Fruit fly (Drosophila melanogaster) whole organism, prepupa: ENCODE results near the gene Tm1.

Source experiments
- CG10631 ChIP-seq: fragments of 200-800 bp; sonication (Bioruptor generic); optimal IDR thresholded peaks from 2 replicates; lab custom pipeline; 2016; ENCODE audit warnings: missing biosample characterization, missing genetic modification characterization
- CG10669 ChIP-seq: fragments of 200-800 bp; sonication (Bioruptor generic); optimal IDR thresholded peaks from 3 replicates; lab custom pipeline; 2018; ENCODE audit warnings: missing biosample characterization, mild to moderate bottlenecking, missing genetic modification characterization, moderate library complexity
- CG11294 ChIP-seq: fragments of 200-800 bp; sonication (Bioruptor generic); IDR thresholded peaks from 2 replicates; pipeline ENCODE4 v1.3.6; 2022; ENCODE audit warnings: missing biosample characterization, missing genetic modification characterization
- CG11762 ChIP-seq: fragments of 200-800 bp; sonication (Bioruptor generic); optimal IDR thresholded peaks from 3 replicates; lab custom pipeline; 2016; ENCODE audit warnings: missing biosample characterization, missing genetic modification characterization; ENCODE audit not compliant: insufficient read depth
- CG11902 ChIP-seq: fragments of 200-800 bp; sonication (Bioruptor generic); optimal IDR thresholded peaks from 3 replicates; lab custom pipeline; 2016; ENCODE audit warnings: missing biosample characterization, missing genetic modification characterization
- CG1621 ChIP-seq: fragments of 200-800 bp; sonication (Bioruptor generic); optimal IDR thresholded peaks from 3 replicates; lab custom pipeline; 2018; ENCODE audit warnings: missing biosample characterization, mild to moderate bottlenecking, missing genetic modification characterization
- CG16779 ChIP-seq: fragments of 200-800 bp; sonication (Bioruptor generic); optimal IDR thresholded peaks from 3 replicates; lab custom pipeline; 2017; ENCODE audit warnings: missing biosample characterization, mild to moderate bottlenecking, missing genetic modification characterization
- CG3032 ChIP-seq: fragments of 200-800 bp; optimal IDR thresholded peaks from 2 replicates; lab custom pipeline; 2019; ENCODE audit warnings: missing biosample characterization, mild to moderate bottlenecking, missing genetic modification characterization, moderate library complexity
- CG31627 ChIP-seq: fragments of 200-800 bp; sonication (Bioruptor generic); optimal IDR thresholded peaks from 3 replicates; lab custom pipeline; 2016; ENCODE audit warnings: missing biosample characterization, missing genetic modification characterization
- CG32006 ChIP-seq: fragments of 200-800 bp; sonication (Bioruptor generic); optimal IDR thresholded peaks from 3 replicates; lab custom pipeline; 2017; ENCODE audit warnings: missing biosample characterization, mild to moderate bottlenecking, missing genetic modification characterization
- CG34406 ChIP-seq: fragments of 200-800 bp; sonication (Bioruptor generic); optimal IDR thresholded peaks from 3 replicates; lab custom pipeline; 2016; ENCODE audit warnings: missing biosample characterization, missing genetic modification characterization
- CG3919 ChIP-seq: fragments of 200-800 bp; sonication (Bioruptor generic); optimal IDR thresholded peaks from 3 replicates; lab custom pipeline; 2016; ENCODE audit warnings: missing biosample characterization, missing genetic modification characterization
- CG4318 ChIP-seq: fragments of 200-800 bp; sonication (Bioruptor generic); optimal IDR thresholded peaks from 3 replicates; lab custom pipeline; 2017; ENCODE audit warnings: missing biosample characterization, mild to moderate bottlenecking, missing genetic modification characterization
- CG6163 ChIP-seq: fragments of 200-800 bp; sonication (Bioruptor generic); IDR thresholded peaks from 3 replicates; pipeline ENCODE4 v1.3.6; 2022; ENCODE audit warnings: missing biosample characterization, missing genetic modification characterization
- CG6276 ChIP-seq: fragments of 200-800 bp; sonication (Bioruptor generic); optimal IDR thresholded peaks from 2 replicates; lab custom pipeline; 2017; ENCODE audit warnings: missing biosample characterization, mild to moderate bottlenecking, missing genetic modification characterization
- CG6792 ChIP-seq: fragments of 200-800 bp; sonication (Bioruptor generic); optimal IDR thresholded peaks from 3 replicates; lab custom pipeline; 2016; ENCODE audit warnings: missing biosample characterization, missing genetic modification characterization
- CG6808 ChIP-seq: fragments of 200-800 bp; sonication (Bioruptor generic); optimal IDR thresholded peaks from 3 replicates; lab custom pipeline; 2017; ENCODE audit warnings: missing biosample characterization, missing genetic modification characterization, mild to moderate bottlenecking, moderate library complexity, missing genetic modification reagents
- CG6854 ChIP-seq: fragments of 200-800 bp; sonication (Bioruptor generic); optimal IDR thresholded peaks from 2 replicates; lab custom pipeline; 2017; ENCODE audit warnings: missing biosample characterization, mild to moderate bottlenecking, missing genetic modification characterization
- CG7368 ChIP-seq: fragments of 200-800 bp; sonication (Bioruptor generic); optimal IDR thresholded peaks from 3 replicates; lab custom pipeline; 2016; ENCODE audit warnings: missing biosample characterization, missing genetic modification characterization
- CG8319 ChIP-seq: fragments of 200-800 bp; sonication (Bioruptor generic); optimal IDR thresholded peaks from 3 replicates; lab custom pipeline; 2016; ENCODE audit warnings: missing biosample characterization, missing genetic modification characterization
- CG8632 ChIP-seq: fragments of 200-800 bp; sonication (Bioruptor generic); optimal IDR thresholded peaks from 3 replicates; lab custom pipeline; 2016; ENCODE audit warnings: missing biosample characterization, missing genetic modification characterization
- Eip75B ChIP-seq: fragments of 200-800 bp; sonication (Bioruptor generic); optimal IDR thresholded peaks from 3 replicates; lab custom pipeline; 2016; ENCODE audit warnings: missing biosample characterization, missing genetic modification characterization
- Eip93F ChIP-seq: fragments of 200-800 bp; sonication (Bioruptor generic); optimal IDR thresholded peaks from 2 replicates; lab custom pipeline; 2016; ENCODE audit warnings: missing biosample characterization, mild to moderate bottlenecking, missing genetic modification characterization
- Ets21C ChIP-seq: fragments of 200-800 bp; sonication (Bioruptor generic); optimal IDR thresholded peaks from 3 replicates; lab custom pipeline; 2016; ENCODE audit warnings: missing biosample characterization, missing genetic modification characterization
- Ets96B ChIP-seq: fragments of 200-800 bp; optimal IDR thresholded peaks from 2 replicates; lab custom pipeline; 2019; ENCODE audit warnings: missing biosample characterization, mild to moderate bottlenecking, missing genetic modification characterization, moderate library complexity
- Gug ChIP-seq: fragments of 200-800 bp; sonication (Bioruptor generic); IDR thresholded peaks from 2 replicates; pipeline ENCODE4 v1.3.6; 2022; ENCODE audit warnings: missing biosample characterization, missing genetic modification characterization
- Hr4 ChIP-seq: fragments of 200-800 bp; sonication (Bioruptor generic); optimal IDR thresholded peaks from 3 replicates; lab custom pipeline; 2016; ENCODE audit warnings: missing biosample characterization, missing genetic modification characterization
- Lpt ChIP-seq: fragments of 200-800 bp; sonication (Bioruptor generic); optimal IDR thresholded peaks from 3 replicates; lab custom pipeline; 2016; ENCODE audit warnings: missing biosample characterization, missing genetic modification characterization
- Met ChIP-seq: fragments of 200-800 bp; sonication (Bioruptor generic); optimal IDR thresholded peaks from 3 replicates; lab custom pipeline; 2016; ENCODE audit warnings: missing biosample characterization, missing genetic modification characterization
- Smox ChIP-seq: fragments of 200-800 bp; sonication (Bioruptor generic); optimal IDR thresholded peaks from 3 replicates; lab custom pipeline; 2016; ENCODE audit warnings: missing biosample characterization, missing genetic modification characterization
- Sox14 ChIP-seq: fragments of 200-800 bp; sonication (Bioruptor generic); optimal IDR thresholded peaks from 3 replicates; lab custom pipeline; 2016; ENCODE audit warnings: missing biosample characterization, missing genetic modification characterization
- cyc ChIP-seq: fragments of 200-800 bp; sonication (Bioruptor generic); optimal IDR thresholded peaks from 3 replicates; lab custom pipeline; 2016; ENCODE audit warnings: missing biosample characterization, missing genetic modification characterization
- dac ChIP-seq: fragments of 200-800 bp; sonication (Bioruptor generic); optimal IDR thresholded peaks from 2 replicates; lab custom pipeline; 2017; ENCODE audit warnings: missing biosample characterization, mild to moderate bottlenecking, missing genetic modification characterization
- eg ChIP-seq: fragments of 200-800 bp; sonication (Bioruptor generic); IDR thresholded peaks from 3 replicates; pipeline ENCODE4 v1.3.6; 2022; ENCODE audit warnings: missing biosample characterization, missing genetic modification characterization
- esn ChIP-seq: fragments of 200-800 bp; sonication (Bioruptor generic); optimal IDR thresholded peaks from 2 replicates; lab custom pipeline; 2016; ENCODE audit warnings: missing biosample characterization, mild to moderate bottlenecking, missing genetic modification characterization, moderate library complexity
- fd59A ChIP-seq: fragments of 200-800 bp; sonication (Bioruptor generic); optimal IDR thresholded peaks from 2 replicates; lab custom pipeline; 2017; ENCODE audit warnings: missing biosample characterization, mild to moderate bottlenecking, missing genetic modification characterization, missing genetic modification reagents
- fd85E ChIP-seq: fragments of 200-800 bp; sonication (Bioruptor generic); optimal IDR thresholded peaks from 3 replicates; lab custom pipeline; 2016; ENCODE audit warnings: missing biosample characterization, missing genetic modification characterization
- lz ChIP-seq: fragments of 200-800 bp; sonication (Bioruptor generic); optimal IDR thresholded peaks from 3 replicates; lab custom pipeline; 2016; ENCODE audit warnings: missing biosample characterization, missing genetic modification characterization
- net ChIP-seq: fragments of 200-800 bp; sonication (Bioruptor generic); optimal IDR thresholded peaks from 3 replicates; lab custom pipeline; 2016; ENCODE audit warnings: missing biosample characterization, missing genetic modification characterization
- pdm3 ChIP-seq: fragments of 200-800 bp; sonication (Bioruptor generic); optimal IDR thresholded peaks from 3 replicates; lab custom pipeline; 2016; ENCODE audit warnings: missing biosample characterization, missing genetic modification characterization
- salr ChIP-seq, 2 experiments: fragments of 200-800 bp; sonication (Bioruptor generic); optimal IDR thresholded peaks; 3 replicates each; lab custom pipeline; 2016 to 2018; ENCODE audit warnings: missing biosample characterization in 2 of 2, missing genetic modification characterization in 2 of 2, mild to moderate bottlenecking in 1 of 2
- spab ChIP-seq: fragments of 200-800 bp; sonication (Bioruptor generic); optimal IDR thresholded peaks from 2 replicates; lab custom pipeline; 2017; ENCODE audit warnings: missing biosample characterization, mild to moderate bottlenecking, missing genetic modification characterization, missing genetic modification reagents
- topi ChIP-seq: fragments of 200-800 bp; sonication (Bioruptor generic); optimal IDR thresholded peaks from 3 replicates; lab custom pipeline; 2016; ENCODE audit warnings: missing biosample characterization, missing genetic modification characterization
- vri ChIP-seq: fragments of 200-800 bp; sonication (Bioruptor generic); optimal IDR thresholded peaks from 3 replicates; lab custom pipeline; 2016; ENCODE audit warnings: missing biosample characterization, mild to moderate bottlenecking, missing genetic modification characterization

The Tm1 gene

dm6 chr3R:15242186-15243045 lies 35.6 kb upstream of the Tm1 start, which contains the start of the genes tefu and Hsc70-4 (continued):
- no peak for TF ChIP-seq Ets96B (tag; lab: Kevin White, UChicago)
- TF ChIP-seq CG6163 (GFP tag; lab: Robert Waterston, UW): peak; percentile 75; the same call in 2 of the 3 replicates
- TF ChIP-seq CG3919 (GFP tag; lab: Kevin White, UChicago): no peak
- TF ChIP-seq eg (GFP tag; lab: Robert Waterston, UW): peak; percentile 81
- TF ChIP-seq CG3032: peak; percentile 85
- no peak for TF ChIP-seq Eip75B (GFP tag; lab: Kevin White, UChicago)
- peak; percentile 31 for TF ChIP-seq CG11762 (GFP tag; lab: Kevin White, UChicago)
- no peak for TF ChIP-seq Sox14
- no peak for TF ChIP-seq CG34406
- no peak for TF ChIP-seq Met (GFP tag; lab: Kevin White, UChicago)
- TF ChIP-seq CG10669 (GFP tag; lab: Kevin White, UChicago): no peak
- TF ChIP-seq net (GFP tag; lab: Kevin White, UChicago): no peak
- TF ChIP-seq CG6854: peak; percentile 26
- peak; percentile 6 for TF ChIP-seq CG16779
- TF ChIP-seq fd59A (GFP tag; lab: Kevin White, UChicago): peak; percentile 42
- peak; percentile 46 for TF ChIP-seq CG6792 (GFP tag; lab: Kevin White, UChicago)
- TF ChIP-seq CG10631 (GFP tag; lab: Kevin White, UChicago): peak; percentile 82
- peak; percentile 73 for TF ChIP-seq CG4318
- TF ChIP-seq Hr4: peak; percentile 76
- no peak for TF ChIP-seq CG6808
- TF ChIP-seq CG31627: peak; percentile 87
- no peak for TF ChIP-seq topi (GFP tag; lab: Kevin White, UChicago)
- no peak for TF ChIP-seq spab (GFP tag; lab: Kevin White, UChicago)
- TF ChIP-seq CG6276 (GFP tag; lab: Kevin White, UChicago): no peak
- no peak for TF ChIP-seq vri
- TF ChIP-seq Ets21C (GFP tag; lab: Kevin White, UChicago): peak; percentile 81
- peak; percentile 76 for TF ChIP-seq CG11902 (GFP tag; lab: Kevin White, UChicago)
- no peak for TF ChIP-seq Smox (GFP tag; lab: Kevin White, UChicago)
- no peak for TF ChIP-seq CG8632
- TF ChIP-seq fd85E (GFP tag; lab: Kevin White, UChicago): no peak
- no peak for TF ChIP-seq Lpt (GFP tag; lab: Kevin White, UChicago)
- TF ChIP-seq CG8319: peak; percentile 21
- peak; percentile 80 for TF ChIP-seq cyc (GFP tag; lab: Kevin White, UChicago)
- peak; percentile 71 for TF ChIP-seq esn (GFP tag; lab: Kevin White, UChicago)
- TF ChIP-seq lz (GFP tag; lab: Kevin White, UChicago): peak; percentile 74

- TF ChIP-seq vri: peak; percentile 41
- TF ChIP-seq CG10631 (GFP tag; lab: Kevin White, UChicago): no peak
- no peak for TF ChIP-seq lz (GFP tag; lab: Kevin White, UChicago)
Measured at dm6 chr3R:15243046-15243356, 35.0 kb upstream of the Tm1 start.

dm6 chr3R:15243452-15243851 lies 34.6 kb upstream of the Tm1 start:
- TF ChIP-seq CG3032 (no peak), CG11902 (GFP tag; lab: Kevin White, UChicago) (no peak), lz (GFP tag; lab: Kevin White, UChicago) (no peak), Lpt (GFP tag; lab: Kevin White, UChicago) (no peak), CG32006 (GFP tag; lab: Kevin White, UChicago) (no peak), fd59A (GFP tag; lab: Kevin White, UChicago) (no peak), CG6854 (no peak), CG8319 (no peak), net (GFP tag; lab: Kevin White, UChicago) (no peak), salr (GFP tag; optimal IDR thresholded peaks at IDR 0.05; lab: Kevin White, UChicago) (no peak), Gug (GFP tag; lab: Robert Waterston, UW) (no peak), CG3919 (GFP tag; lab: Kevin White, UChicago) (peak; percentile 14), eg (GFP tag; lab: Robert Waterston, UW) (no peak), Met (GFP tag; lab: Kevin White, UChicago) (peak; percentile 41), CG6792 (GFP tag; lab: Kevin White, UChicago) (no peak), CG7368 (no peak), Eip93F (GFP tag; lab: Kevin White, UChicago) (peak; percentile 1), CG11294 (no peak), Sox14 (peak; percentile 84), CG1621 (tag; lab: Kevin White, UChicago) (peak; percentile 21), CG16779 (peak; percentile 4), Eip75B (GFP tag; lab: Kevin White, UChicago) (peak; percentile 27), CG6276 (GFP tag; lab: Kevin White, UChicago) (no peak), CG10669 (GFP tag; lab: Kevin White, UChicago) (no peak), CG4318 (no peak), dac (GFP tag; lab: Kevin White, UChicago) (no peak), CG6163 (GFP tag; lab: Robert Waterston, UW) (peak; percentile 60), pdm3 (GFP tag; lab: Kevin White, UChicago) (peak; percentile 2)
